Worm (Caenorhabditis elegans) whole organism, L2 larva: Measurements from ENCODE around the gene srd-36.

ENCODE experiments used
- C34F6.9 ChIP-seq: fragments of 150-350 bp; optimal IDR thresholded peaks from 2 replicates; lab custom pipeline; 2014; ENCODE audit warnings: missing biosample characterization, missing genetic modification characterization
- F13H6.1 ChIP-seq: sonication (generic microtip); optimal IDR thresholded peaks from 2 replicates; lab custom pipeline; 2016; ENCODE audit warnings: missing genetic modification characterization, missing compliant biosample characterization
- R02D3.7 ChIP-seq: fragments of 150-350 bp; optimal IDR thresholded peaks from 2 replicates; lab custom pipeline; 2014; ENCODE audit warnings: missing biosample characterization, missing genetic modification characterization
- Y55F3AM.14 ChIP-seq: fragments of 200-800 bp; sonication (Bioruptor generic); optimal IDR thresholded peaks from 2 replicates; lab custom pipeline; 2018; ENCODE audit warnings: mild to moderate bottlenecking, missing genetic modification characterization, missing compliant biosample characterization
- ZK546.5 ChIP-seq: sonication (generic microtip); optimal IDR thresholded peaks from 2 replicates; lab custom pipeline; 2017; ENCODE audit warnings: missing biosample characterization, missing genetic modification characterization
- alr-1 ChIP-seq: fragments of 150-350 bp; optimal IDR thresholded peaks from 2 replicates; lab custom pipeline; 2014; ENCODE audit warnings: missing biosample characterization, missing genetic modification characterization
- aly-2 ChIP-seq: fragments of 150-350 bp; optimal IDR thresholded peaks from 2 replicates; lab custom pipeline; 2014; ENCODE audit warnings: missing biosample characterization, missing genetic modification characterization
- ama-1 ChIP-seq: fragments of 150-350 bp; optimal IDR thresholded peaks from 2 replicates; lab custom pipeline; 2018; ENCODE audit warnings: inconsistent platforms
- blmp-1 ChIP-seq: sonication (generic microtip); optimal IDR thresholded peaks from 2 replicates; lab custom pipeline; 2017; ENCODE audit warnings: missing genetic modification characterization, mild to moderate bottlenecking, missing compliant biosample characterization, antibody characterized with exemption, moderate library complexity; ENCODE audit not compliant: insufficient read depth
- ceh-16 ChIP-seq: fragments of 150-350 bp; optimal IDR thresholded peaks from 2 replicates; lab custom pipeline; 2014; ENCODE audit warnings: missing biosample characterization, missing genetic modification characterization
- ceh-82 ChIP-seq: fragments of 150-350 bp; optimal IDR thresholded peaks from 2 replicates; lab custom pipeline; 2014; ENCODE audit warnings: missing biosample characterization, missing genetic modification characterization
- crh-2 ChIP-seq: sonication (generic microtip); optimal IDR thresholded peaks from 2 replicates; lab custom pipeline; 2017; ENCODE audit warnings: missing biosample characterization, missing genetic modification characterization
- dmd-4 ChIP-seq: sonication (generic microtip); optimal IDR thresholded peaks from 2 replicates; lab custom pipeline; 2017; ENCODE audit warnings: missing biosample characterization, missing genetic modification characterization
- egl-27 ChIP-seq: sonication (generic microtip); optimal IDR thresholded peaks from 3 replicates; lab custom pipeline; 2017; ENCODE audit warnings: missing biosample characterization, missing genetic modification reagents, missing genetic modification characterization
- elt-3 ChIP-seq: sonication (generic microtip); optimal IDR thresholded peaks from 2 replicates; lab custom pipeline; 2017; ENCODE audit warnings: missing biosample characterization, missing genetic modification characterization
- gmeb-1 ChIP-seq: fragments of 150-350 bp; optimal IDR thresholded peaks from 2 replicates; lab custom pipeline; 2014; ENCODE audit warnings: missing biosample characterization, missing genetic modification characterization
- lin-11 ChIP-seq: fragments of 150-350 bp; sonication (generic microtip); optimal IDR thresholded peaks from 2 replicates; lab custom pipeline; 2014; ENCODE audit warnings: missing biosample characterization, missing genetic modification characterization, inconsistent platforms, mixed read lengths
- lin-13 ChIP-seq: fragments of 150-350 bp; optimal IDR thresholded peaks from 2 replicates; lab custom pipeline; 2014; ENCODE audit warnings: missing biosample characterization, missing genetic modification reagents, missing genetic modification characterization
- lin-39 ChIP-seq: fragments of 150-350 bp; optimal IDR thresholded peaks from 2 replicates; lab custom pipeline; 2014; ENCODE audit warnings: missing biosample characterization, missing genetic modification reagents, missing genetic modification characterization
- lsy-2 ChIP-seq, 2 experiments: fragments of 150-350 bp in 1 of 2; sonication (generic microtip) in 1 of 2; optimal IDR thresholded peaks; 2 replicates each; lab custom pipeline; 2014 to 2017; ENCODE audit warnings: missing biosample characterization in 2 of 2, missing genetic modification characterization in 2 of 2
- mab-5 ChIP-seq: fragments of 150-350 bp; optimal IDR thresholded peaks from 2 replicates; lab custom pipeline; 2014; ENCODE audit warnings: missing biosample characterization, missing genetic modification characterization
- mdl-1 ChIP-seq, 2 experiments: fragments of 150-350 bp in 1 of 2; sonication (generic microtip) in 1 of 2; optimal IDR thresholded peaks; 2 replicates each; lab custom pipeline; 2017; ENCODE audit warnings: missing biosample characterization in 2 of 2, missing genetic modification characterization in 2 of 2
- nhr-10 ChIP-seq: sonication (generic microtip); optimal IDR thresholded peaks from 2 replicates; lab custom pipeline; 2017; ENCODE audit warnings: missing biosample characterization, missing genetic modification characterization
- nhr-12 ChIP-seq: fragments of 150-350 bp; optimal IDR thresholded peaks from 2 replicates; lab custom pipeline; 2014; ENCODE audit warnings: missing biosample characterization, missing genetic modification characterization
- nhr-129 ChIP-seq: fragments of 150-350 bp; optimal IDR thresholded peaks from 2 replicates; lab custom pipeline; 2014; ENCODE audit warnings: missing biosample characterization, missing genetic modification characterization
- nhr-21 ChIP-seq: fragments of 150-350 bp; optimal IDR thresholded peaks from 2 replicates; lab custom pipeline; 2014; ENCODE audit warnings: missing biosample characterization, missing genetic modification characterization
- nhr-23 ChIP-seq: fragments of 150-350 bp; optimal IDR thresholded peaks from 2 replicates; lab custom pipeline; 2014; ENCODE audit warnings: missing biosample characterization, missing genetic modification reagents, missing genetic modification characterization
- nhr-237 ChIP-seq: fragments of 150-350 bp; optimal IDR thresholded peaks from 2 replicates; lab custom pipeline; 2014; ENCODE audit warnings: missing biosample characterization, missing genetic modification characterization
- nhr-25 ChIP-seq: fragments of 150-350 bp; sonication (generic microtip); optimal IDR thresholded peaks from 3 replicates; lab custom pipeline; 2014; ENCODE audit warnings: missing biosample characterization, missing genetic modification characterization
- peb-1 ChIP-seq: fragments of 150-350 bp; optimal IDR thresholded peaks from 2 replicates; lab custom pipeline; 2014; ENCODE audit warnings: missing biosample characterization, missing genetic modification characterization
- sem-4 ChIP-seq: fragments of 150-350 bp; optimal IDR thresholded peaks from 2 replicates; lab custom pipeline; 2014; ENCODE audit warnings: missing biosample characterization, missing genetic modification reagents, missing genetic modification characterization
- skn-1 ChIP-seq: sonication (generic microtip); optimal IDR thresholded peaks from 2 replicates; lab custom pipeline; 2017; ENCODE audit warnings: missing biosample characterization, missing genetic modification characterization
- sma-3 ChIP-seq: sonication (generic microtip); optimal IDR thresholded peaks from 2 replicates; lab custom pipeline; 2016; ENCODE audit warnings: missing genetic modification reagents, missing genetic modification characterization, missing compliant biosample characterization
- sma-9 ChIP-seq, 2 experiments: fragments of 150-350 bp in 1 of 2; sonication (generic microtip) in 1 of 2; optimal IDR thresholded peaks; 2 replicates each; lab custom pipeline; 2014 to 2016; ENCODE audit warnings: missing genetic modification characterization in 2 of 2, mild to moderate bottlenecking in 1 of 2, missing biosample characterization in 1 of 2, missing compliant biosample characterization in 1 of 2, missing genetic modification reagents in 1 of 2, moderate library complexity in 1 of 2
- snpc-4 ChIP-seq: fragments of 150-350 bp; optimal IDR thresholded peaks from 2 replicates; lab custom pipeline; 2014; ENCODE audit warnings: missing biosample characterization, missing genetic modification characterization
- unc-39 ChIP-seq: fragments of 150-350 bp; optimal IDR thresholded peaks from 2 replicates; lab custom pipeline; 2014; ENCODE audit warnings: missing biosample characterization, missing genetic modification characterization
- unc-55 ChIP-seq: fragments of 150-350 bp; sonication (generic microtip); optimal IDR thresholded peaks from 3 replicates; lab custom pipeline; 2014; ENCODE audit warnings: missing biosample characterization, missing genetic modification reagents, missing genetic modification characterization
- unc-62 ChIP-seq: fragments of 150-350 bp; optimal IDR thresholded peaks from 2 replicates; lab custom pipeline; 2014; ENCODE audit warnings: missing biosample characterization, missing genetic modification reagents, missing genetic modification characterization
- zag-1 ChIP-seq: fragments of 150-350 bp; optimal IDR thresholded peaks from 2 replicates; lab custom pipeline; 2014; ENCODE audit warnings: missing biosample characterization, missing genetic modification characterization
- ztf-1 ChIP-seq: fragments of 200-800 bp; sonication (Bioruptor generic); conservative IDR thresholded peaks from 2 replicates; pipeline ENCODE4 v1.3.6; 2022; ENCODE audit warnings: missing genetic modification characterization, missing compliant biosample characterization
- ztf-11 ChIP-seq: sonication (generic microtip); optimal IDR thresholded peaks from 2 replicates; lab custom pipeline; 2017; ENCODE audit warnings: missing biosample characterization, missing genetic modification characterization
- ztf-4 ChIP-seq: fragments of 150-350 bp; optimal IDR thresholded peaks from 2 replicates; lab custom pipeline; 2014; ENCODE audit warnings: missing biosample characterization, missing genetic modification characterization

The srd-36 gene

ce11 chrX:13283462-13283861 is 11.1 kb downstream of the srd-36 start:
- no peak for TF ChIP-seq ztf-11 (tag; lab: Kevin White, UChicago)
- TF ChIP-seq nhr-21 (tag; lab: Kevin White, UChicago) = peak; percentile 1
- TF ChIP-seq peb-1 = no peak
- no peak for TF ChIP-seq gmeb-1 (tag; lab: Kevin White, UChicago)
- TF ChIP-seq crh-2 = peak; percentile 7
- no peak for TF ChIP-seq nhr-23
- TF ChIP-seq unc-62 (GFP tag; lab: Kevin White, UChicago) = no peak
- TF ChIP-seq sma-3 (GFP tag; lab: Kevin White, UChicago) = no peak
- TF ChIP-seq blmp-1 = no peak
- no peak for TF ChIP-seq ceh-16
- TF ChIP-seq aly-2 (tag; lab: Kevin White, UChicago) = no peak
- TF ChIP-seq sma-9 (GFP tag; optimal IDR thresholded peaks at IDR 0.05; lab: Kevin White, UChicago) = peak; percentile 19
- TF ChIP-seq sma-9 (tag; optimal IDR thresholded peaks at IDR 0.05; lab: Kevin White, UChicago) = no peak

- TF ChIP-seq lsy-2 (tag; optimal IDR thresholded peaks at IDR 0.05; lab: Kevin White, UChicago) = no peak
- no peak for TF ChIP-seq sma-9 (GFP tag; optimal IDR thresholded peaks at IDR 0.05; lab: Kevin White, UChicago)
- TF ChIP-seq sma-9 (tag; optimal IDR thresholded peaks at IDR 0.05; lab: Kevin White, UChicago) = no peak
- TF ChIP-seq unc-55 (GFP tag; lab: Kevin White, UChicago) = no peak
Observed at ce11 chrX:13278876-13279275, 15.7 kb downstream of the srd-36 start, which contains the start of gene phf-33. Gene phf-33, minus strand, starts transcription at chrX:13278976.

ce11 chrX:13274102-13274501 is 20.5 kb downstream of the srd-36 start, which contains the start of gene cyp-14A3:
Gene cyp-14A3, minus strand, starts transcription at chrX:13274202.
- TF ChIP-seq unc-62 (GFP tag; lab: Kevin White, UChicago) = no peak
- TF ChIP-seq aly-2 (tag; lab: Kevin White, UChicago) = no peak
- no peak for TF ChIP-seq alr-1
- TF ChIP-seq lin-13 = no peak
- TF ChIP-seq sem-4 (tag; lab: Kevin White, UChicago) = no peak
- TF ChIP-seq lin-39 = no peak

- TF ChIP-seq lin-11 (tag; lab: Kevin White, UChicago) (no peak), egl-27 (tag; lab: Kevin White, UChicago) (no peak), alr-1 (no peak), ZK546.5 (tag; lab: Kevin White, UChicago) (no peak), nhr-10 (tag; lab: Kevin White, UChicago) (no peak)
Observed at ce11 chrX:13269586-13269985, 25.0 kb downstream of the srd-36 start, which contains the start of gene cyp-14A2. Gene cyp-14A2, minus strand, starts transcription at chrX:13269686.

ce11 chrX:13267230-13267629 is 27.3 kb downstream of the srd-36 start, which contains the start of gene cyp-14A1:
Gene cyp-14A1, minus strand, starts transcription at chrX:13267355.
- TF ChIP-seq ztf-4 (tag; lab: Kevin White, UChicago) (no peak), lin-13 (no peak), nhr-129 (tag; lab: Kevin White, UChicago) (peak; percentile 74)

ce11 chrX:13264550-13264949 is 30.0 kb downstream of the srd-36 start:
- TF ChIP-seq aly-2 (tag; lab: Kevin White, UChicago) (no peak), skn-1 (tag; lab: Kevin White, UChicago) (no peak), nhr-237 (tag; lab: Kevin White, UChicago) (no peak), mab-5 (tag; lab: Kevin White, UChicago) (no peak), nhr-21 (tag; lab: Kevin White, UChicago) (peak; percentile 42), ZK546.5 (tag; lab: Kevin White, UChicago) (no peak), elt-3 (tag; lab: Kevin White, UChicago) (no peak), sma-3 (GFP tag; lab: Kevin White, UChicago) (peak; percentile 30), Y55F3AM.14 (GFP tag; lab: Kevin White, UChicago) (peak; percentile 23), F13H6.1 (tag; lab: Kevin White, UChicago) (peak; percentile 65), nhr-12 (tag; lab: Kevin White, UChicago) (no peak), ama-1 (lab: Kevin White, UChicago) (no peak), lin-11 (tag; lab: Kevin White, UChicago) (peak; percentile 28), dmd-4 (tag; lab: Kevin White, UChicago) (no peak), snpc-4 (tag; lab: Kevin White, UChicago) (no peak), sem-4 (tag; lab: Kevin White, UChicago) (peak; percentile 16), lin-13 (no peak), nhr-25 (tag; lab: Kevin White, UChicago) (no peak), C34F6.9 (tag; lab: Kevin White, UChicago) (peak; percentile 36), lin-39 (no peak), sma-9 (GFP tag; optimal IDR thresholded peaks at IDR 0.05; lab: Kevin White, UChicago) (peak; percentile 68), sma-9 (tag; optimal IDR thresholded peaks at IDR 0.05; lab: Kevin White, UChicago) (no peak), blmp-1 (no peak), ceh-82 (tag; lab: Kevin White, UChicago) (no peak), mdl-1 (tag; optimal IDR thresholded peaks at IDR 0.05; lab: Kevin White, UChicago) (no peak), ztf-1 (no peak), unc-39 (tag; lab: Kevin White, UChicago) (no peak), unc-55 (GFP tag; lab: Kevin White, UChicago) (peak; percentile 66), ztf-4 (tag; lab: Kevin White, UChicago) (peak; percentile 35), R02D3.7 (no peak), zag-1 (tag; lab: Kevin White, UChicago) (peak; percentile 45)
